Fruit fly (Drosophila melanogaster): ENCODE measurements around the gene CG12316.
A peak's percentile ranks its signal among the peaks of the same experiment; 100 is the strongest.

CG12316 gene

dm6 chr3L:15174823-15175222 is 38.1 kb upstream of the CG12316 start (continued):
- peak; percentile 13 for TF ChIP-seq CG4424 (GFP tag; optimal IDR thresholded peaks at IDR 0.05)
- TF ChIP-seq CG7556 (GFP tag; optimal IDR thresholded peaks at IDR 0.05), result peak; percentile 10
- TF ChIP-seq CG12744 (GFP tag; optimal IDR thresholded peaks at IDR 0.05), result no peak
- TF ChIP-seq Sox100B (GFP tag; optimal IDR thresholded peaks at IDR 0.05), result peak; percentile 17
- 0 out of 3 replicates have a peak, but pooled peaks have one; percentile 13 for TF ChIP-seq croc (GFP tag; conservative IDR thresholded peaks at IDR 0.05)
- TF ChIP-seq CG8388 (GFP tag; optimal IDR thresholded peaks at IDR 0.05), result peak; percentile 24
- peak; percentile 23 for TF ChIP-seq CG8924 (tag; optimal IDR thresholded peaks at IDR 0.05)
- TF ChIP-seq phol (tag; optimal IDR thresholded peaks at IDR 0.05), result peak; percentile 73
- peak; percentile 83 for TF ChIP-seq CG10979 (tag; optimal IDR thresholded peaks at IDR 0.05)
- no peak for TF ChIP-seq sc (optimal IDR thresholded peaks at IDR 0.05)
- peak; percentile 15 for TF ChIP-seq sc (GFP tag; optimal IDR thresholded peaks at IDR 0.05)
- peak; percentile 47; the same call in 1 of the 2 replicates for TF ChIP-seq CG6689 (GFP tag; IDR thresholded peaks at IDR 0.05)
- TF ChIP-seq ken (GFP tag; IDR thresholded peaks at IDR 0.05), result no peak
- TF ChIP-seq btn (GFP tag; optimal IDR thresholded peaks at IDR 0.05), result no peak
- TF ChIP-seq CG2712 (tag; optimal IDR thresholded peaks at IDR 0.05), result peak; percentile 78
- TF ChIP-seq gem (tag; optimal IDR thresholded peaks at IDR 0.05), result peak; percentile 64
- TF ChIP-seq br (optimal IDR thresholded peaks at IDR 0.05), result no peak
- no peak for TF ChIP-seq Bdp1 (GFP tag; optimal IDR thresholded peaks at IDR 0.05)
- TF ChIP-seq CG12769 (tag; optimal IDR thresholded peaks at IDR 0.05), result no peak
- TF ChIP-seq CG31441 (GFP tag; IDR thresholded peaks at IDR 0.05), result peak; percentile 70
- TF ChIP-seq fu2 (GFP tag; optimal IDR thresholded peaks at IDR 0.05), result no peak
- no peak for TF ChIP-seq CG10321 (GFP tag; IDR thresholded peaks at IDR 0.05)
- peak; percentile 69 for TF ChIP-seq nmo (GFP tag; optimal IDR thresholded peaks at IDR 0.05)
- no peak for TF ChIP-seq unpg (GFP tag; optimal IDR thresholded peaks at IDR 0.05)
- no peak for TF ChIP-seq CG12071 (GFP tag; optimal IDR thresholded peaks at IDR 0.05)
- no peak for TF ChIP-seq mirr (GFP tag; optimal IDR thresholded peaks at IDR 0.05)
- no peak for TF ChIP-seq gce (GFP tag; IDR thresholded peaks at IDR 0.05)
- TF ChIP-seq Dfd (GFP tag; optimal IDR thresholded peaks at IDR 0.05), result no peak
- no peak for TF ChIP-seq CG31388 (GFP tag; optimal IDR thresholded peaks at IDR 0.05)
- peak; percentile 26 for TF ChIP-seq CG14710 (tag; optimal IDR thresholded peaks at IDR 0.05)
- peak; percentile 20 for TF ChIP-seq fd96Cb (tag; optimal IDR thresholded peaks at IDR 0.05)
- peak; percentile 59 for TF ChIP-seq trem (tag; optimal IDR thresholded peaks at IDR 0.05)
- TF ChIP-seq wor (GFP tag; IDR thresholded peaks at IDR 0.05), result no peak
- TF ChIP-seq CoRest (tag; optimal IDR thresholded peaks at IDR 0.05), result peak; percentile 61
- TF ChIP-seq Sry-δ (GFP tag; optimal IDR thresholded peaks at IDR 0.05), result no peak
- TF ChIP-seq CG12659 (GFP tag; optimal IDR thresholded peaks at IDR 0.05), result peak; percentile 14
- TF ChIP-seq CG11504 (tag; optimal IDR thresholded peaks at IDR 0.05), result peak; percentile 61
- TF ChIP-seq Opbp (GFP tag; IDR thresholded peaks at IDR 0.05; ENCODE audit: partially characterized antibody), result no peak
- TF ChIP-seq Kr (GFP tag; optimal IDR thresholded peaks at IDR 0.05), result no peak
- peak; percentile 44 for TF ChIP-seq dmrt99B (tag; optimal IDR thresholded peaks at IDR 0.05)
- TF ChIP-seq ap (GFP tag; IDR thresholded peaks at IDR 0.05), result no peak
- no peak for TF ChIP-seq lmd (GFP tag; IDR thresholded peaks at IDR 0.05)
- TF ChIP-seq CG3065 (GFP tag; optimal IDR thresholded peaks at IDR 0.05), result no peak
- no peak for TF ChIP-seq MESR4 (GFP tag; optimal IDR thresholded peaks at IDR 0.05)
- no peak for TF ChIP-seq slp2 (GFP tag; optimal IDR thresholded peaks at IDR 0.05)
- no peak for TF ChIP-seq salm (tag; optimal IDR thresholded peaks at IDR 0.05)
- peak; percentile 34 for TF ChIP-seq CG33557 (GFP tag; optimal IDR thresholded peaks at IDR 0.05)
- TF ChIP-seq CG12391 (tag; optimal IDR thresholded peaks at IDR 0.05), result peak; percentile 45
- no peak for TF ChIP-seq lbe (GFP tag; optimal IDR thresholded peaks at IDR 0.05)
- peak; percentile 70 for TF ChIP-seq CG17829 (tag; optimal IDR thresholded peaks at IDR 0.05)
- TF ChIP-seq Xrp1 (GFP tag; IDR thresholded peaks at IDR 0.05), result peak; percentile 21; the same call in 1 of the 2 replicates
- TF ChIP-seq MBD-R2 (GFP tag; IDR thresholded peaks at IDR 0.05), result no peak
